Fruit fly (Drosophila melanogaster): ENCODE measurements around the gene odd.

Gene odd

dm6 chr2L:3572529-3573171, 33.9 kb downstream of the odd start:
- no peak for TF ChIP-seq N (GFP tag; optimal IDR thresholded peaks at IDR 0.05)
- no peak for TF ChIP-seq h (GFP tag; optimal IDR thresholded peaks at IDR 0.05)
- no peak for TF ChIP-seq dmrt93B (GFP tag; optimal IDR thresholded peaks at IDR 0.05)

- no peak for TF ChIP-seq GATAd (GFP tag; optimal IDR thresholded peaks at IDR 0.05)
- peak; percentile 52 for TF ChIP-seq Vsx2 (GFP tag; optimal IDR thresholded peaks at IDR 0.05; ENCODE audit: partially characterized antibody)
Measured at dm6 chr2L:3571457-3571856, 35.1 kb downstream of the odd start.

dm6 chr2L:3570566-3570965, 36.0 kb downstream of the odd start:
- TF ChIP-seq CrebA (GFP tag; optimal IDR thresholded peaks at IDR 0.05; ENCODE audit: borderline replicate concordance) = no peak
- no peak for TF ChIP-seq usp (GFP tag; optimal IDR thresholded peaks at IDR 0.05)
- no peak for TF ChIP-seq brk (GFP tag; optimal IDR thresholded peaks at IDR 0.05)
- no peak for TF ChIP-seq CG32264 (GFP tag; optimal IDR thresholded peaks at IDR 0.05)
- TF ChIP-seq Mio (GFP tag; optimal IDR thresholded peaks at IDR 0.05) = no peak
- no peak for TF ChIP-seq Hnf4 (GFP tag; optimal IDR thresholded peaks at IDR 0.05)
- no peak for TF ChIP-seq fru (GFP tag; optimal IDR thresholded peaks at IDR 0.05)

dm6 chr2L:3569892-3570291, 36.7 kb downstream of the odd start:
- TF ChIP-seq fru (GFP tag; optimal IDR thresholded peaks at IDR 0.05) (peak; percentile 38), OdsH (GFP tag; optimal IDR thresholded peaks at IDR 0.05) (no peak), brk (GFP tag; optimal IDR thresholded peaks at IDR 0.05) (no peak), Vsx2 (GFP tag; optimal IDR thresholded peaks at IDR 0.05; ENCODE audit: partially characterized antibody) (no peak), dmrt93B (GFP tag; optimal IDR thresholded peaks at IDR 0.05) (no peak), foxo (GFP tag; optimal IDR thresholded peaks at IDR 0.05) (peak in 1 of 2 experiments; percentile 10), tai (GFP tag; optimal IDR thresholded peaks at IDR 0.05) (no peak), Sp1 (GFP tag; optimal IDR thresholded peaks at IDR 0.05) (no peak), pan (optimal IDR thresholded peaks at IDR 0.05) (no peak), N (GFP tag; optimal IDR thresholded peaks at IDR 0.05) (no peak), Hnf4 (GFP tag; optimal IDR thresholded peaks at IDR 0.05) (no peak), dsf (GFP tag; optimal IDR thresholded peaks at IDR 0.05; ENCODE audit: borderline replicate concordance) (no peak), h (GFP tag; optimal IDR thresholded peaks at IDR 0.05) (peak; percentile 15), Abd-B (GFP tag; optimal IDR thresholded peaks at IDR 0.05) (no peak), woc (GFP tag; optimal IDR thresholded peaks at IDR 0.05) (no peak), HLH106 (tag; optimal IDR thresholded peaks at IDR 0.05) (peak; percentile 33), CrebA (GFP tag; optimal IDR thresholded peaks at IDR 0.05; ENCODE audit: borderline replicate concordance) (no peak), Myc (optimal IDR thresholded peaks at IDR 0.05) (no peak), Jra (GFP tag; optimal IDR thresholded peaks at IDR 0.05) (no peak), Mio (GFP tag; optimal IDR thresholded peaks at IDR 0.05) (no peak), dl (GFP tag; optimal IDR thresholded peaks at IDR 0.05; ENCODE audit: insufficient read depth in 1 of 2, partially characterized antibody in 2 of 2) (no peak), Dif (GFP tag; optimal IDR thresholded peaks at IDR 0.05; ENCODE audit: partially characterized antibody) (no peak), GATAd (GFP tag; optimal IDR thresholded peaks at IDR 0.05) (no peak), CG32264 (GFP tag; optimal IDR thresholded peaks at IDR 0.05) (no peak), br (GFP tag; optimal IDR thresholded peaks at IDR 0.05) (no peak), psq (GFP tag; optimal IDR thresholded peaks at IDR 0.05) (peak; percentile 6), ey (GFP tag; optimal IDR thresholded peaks at IDR 0.05) (no peak), sv (GFP tag; optimal IDR thresholded peaks at IDR 0.05) (no peak), Hr83 (GFP tag; optimal IDR thresholded peaks at IDR 0.05; ENCODE audit: poor library complexity, severe bottlenecking) (no peak), CG9705 (GFP tag; optimal IDR thresholded peaks at IDR 0.05) (no peak), rgr (GFP tag; optimal IDR thresholded peaks at IDR 0.05) (no peak), sage (GFP tag; optimal IDR thresholded peaks at IDR 0.05) (no peak)

dm6 chr2L:3567394-3567793, 39.2 kb downstream of the odd start:
- no peak for TF ChIP-seq Dfd (GFP tag; optimal IDR thresholded peaks at IDR 0.05)
- no peak for TF ChIP-seq CG9705 (GFP tag; optimal IDR thresholded peaks at IDR 0.05)
- no peak for TF ChIP-seq Hr78 (GFP tag; optimal IDR thresholded peaks at IDR 0.05)
- no peak for TF ChIP-seq Hr83 (GFP tag; optimal IDR thresholded peaks at IDR 0.05; ENCODE audit: poor library complexity, severe bottlenecking)
- TF ChIP-seq N (GFP tag; optimal IDR thresholded peaks at IDR 0.05) = no peak
- peak; percentile 1 for TF ChIP-seq HLH106 (tag; optimal IDR thresholded peaks at IDR 0.05)
- no peak for TF ChIP-seq pan (optimal IDR thresholded peaks at IDR 0.05)
- TF ChIP-seq GATAd (GFP tag; optimal IDR thresholded peaks at IDR 0.05) = no peak
- no peak for TF ChIP-seq sage (GFP tag; optimal IDR thresholded peaks at IDR 0.05)
- TF ChIP-seq Vsx2 (GFP tag; optimal IDR thresholded peaks at IDR 0.05; ENCODE audit: partially characterized antibody) = no peak
- TF ChIP-seq brk (GFP tag; optimal IDR thresholded peaks at IDR 0.05) = no peak
- no peak for TF ChIP-seq rgr (GFP tag; optimal IDR thresholded peaks at IDR 0.05)
- no peak for TF ChIP-seq psq (GFP tag; optimal IDR thresholded peaks at IDR 0.05)
- TF ChIP-seq usp (GFP tag; optimal IDR thresholded peaks at IDR 0.05) = no peak
- no peak for TF ChIP-seq Abd-B (GFP tag; optimal IDR thresholded peaks at IDR 0.05)
- TF ChIP-seq sv (GFP tag; optimal IDR thresholded peaks at IDR 0.05) = no peak
- no peak for TF ChIP-seq Dif (GFP tag; optimal IDR thresholded peaks at IDR 0.05; ENCODE audit: partially characterized antibody)
- TF ChIP-seq jim (GFP tag; optimal IDR thresholded peaks at IDR 0.05) = no peak
- no peak for TF ChIP-seq CrebA (GFP tag; optimal IDR thresholded peaks at IDR 0.05; ENCODE audit: borderline replicate concordance)
- TF ChIP-seq h (GFP tag; optimal IDR thresholded peaks at IDR 0.05) = peak; percentile 52
- TF ChIP-seq ey (GFP tag; optimal IDR thresholded peaks at IDR 0.05) = peak; percentile 24
- no peak for TF ChIP-seq br (GFP tag; optimal IDR thresholded peaks at IDR 0.05)
- peak in 1 of 2 experiments; percentile 18 for TF ChIP-seq foxo (GFP tag; optimal IDR thresholded peaks at IDR 0.05)
- TF ChIP-seq woc (GFP tag; optimal IDR thresholded peaks at IDR 0.05) = peak; percentile 41
- TF ChIP-seq fru (GFP tag; optimal IDR thresholded peaks at IDR 0.05) = peak; percentile 38
- TF ChIP-seq OdsH (GFP tag; optimal IDR thresholded peaks at IDR 0.05) = peak; percentile 18
- no peak for TF ChIP-seq dl (GFP tag; optimal IDR thresholded peaks at IDR 0.05; ENCODE audit: insufficient read depth in 1 of 2, partially characterized antibody in 2 of 2)
- TF ChIP-seq tai (GFP tag; optimal IDR thresholded peaks at IDR 0.05) = no peak
- no peak for TF ChIP-seq CG32264 (GFP tag; optimal IDR thresholded peaks at IDR 0.05)
